Worm (Caenorhabditis elegans): ENCODE results near the gene srx-128.

ce11 chrV:13818824-13819408, 18.4 kb upstream of the srx-128 start, which contains the start of gene sel-10:
- no peak for TF ChIP-seq tra-4 (tag; optimal IDR thresholded peaks at IDR 0.05)
- peak; percentile 30 for TF ChIP-seq F13C5.2 (tag; optimal IDR thresholded peaks at IDR 0.05)
- no peak for TF ChIP-seq B0310.2 (tag; optimal IDR thresholded peaks at IDR 0.05)
- TF ChIP-seq hmbx-1 (tag; optimal IDR thresholded peaks at IDR 0.05): no peak
- no peak for TF ChIP-seq pes-1 (GFP tag; IDR thresholded peaks at IDR 0.05)
- no peak for TF ChIP-seq flt-1 (GFP tag; IDR thresholded peaks at IDR 0.05)
- TF ChIP-seq sea-1 (GFP tag; conservative IDR thresholded peaks at IDR 0.05): no peak
- no peak for TF ChIP-seq ceh-13 (GFP tag; optimal IDR thresholded peaks at IDR 0.05)
- no peak for TF ChIP-seq ama-1 (optimal IDR thresholded peaks at IDR 0.05)
- TF ChIP-seq hmg-4 (GFP tag; optimal IDR thresholded peaks at IDR 0.05): no peak
- no peak for TF ChIP-seq hnd-1 (tag; optimal IDR thresholded peaks at IDR 0.05)
- TF ChIP-seq tbx-37 (GFP tag; conservative IDR thresholded peaks at IDR 0.05): no peak
- TF ChIP-seq aly-1 (tag; optimal IDR thresholded peaks at IDR 0.05): no peak
- no peak for TF ChIP-seq ceh-36 (tag; optimal IDR thresholded peaks at IDR 0.05)

All from whole organism, early embryonic.